Fruit fly (Drosophila melanogaster) Kc167 (cell line): Measurements from ENCODE around the gene CG31673.

Experiments
- Myc ChIP-seq: fragments of >200 bp; optimal IDR thresholded peaks from 2 replicates; lab custom pipeline; 2017; ENCODE audit warnings: missing external identifiers
- Sin3A ChIP-seq: fragments of >200 bp; optimal IDR thresholded peaks from 2 replicates; lab custom pipeline; 2018; ENCODE audit warnings: missing external identifiers
- h ChIP-seq: fragments of >200 bp; optimal IDR thresholded peaks from 3 replicates; lab custom pipeline; 2018; ENCODE audit warnings: missing external identifiers
- insv ChIP-seq: fragments of >200 bp; optimal IDR thresholded peaks from 3 replicates; lab custom pipeline; 2018; ENCODE audit warnings: missing external identifiers
- psq ChIP-seq: fragments of >200 bp; optimal IDR thresholded peaks from 2 replicates; lab custom pipeline; 2017; ENCODE audit warnings: missing external identifiers
- ttk ChIP-seq: sonication (Bioruptor generic); optimal IDR thresholded peaks from 2 replicates; lab custom pipeline; 2017; ENCODE audit warnings: missing external identifiers

CG31673 gene

DNA sequence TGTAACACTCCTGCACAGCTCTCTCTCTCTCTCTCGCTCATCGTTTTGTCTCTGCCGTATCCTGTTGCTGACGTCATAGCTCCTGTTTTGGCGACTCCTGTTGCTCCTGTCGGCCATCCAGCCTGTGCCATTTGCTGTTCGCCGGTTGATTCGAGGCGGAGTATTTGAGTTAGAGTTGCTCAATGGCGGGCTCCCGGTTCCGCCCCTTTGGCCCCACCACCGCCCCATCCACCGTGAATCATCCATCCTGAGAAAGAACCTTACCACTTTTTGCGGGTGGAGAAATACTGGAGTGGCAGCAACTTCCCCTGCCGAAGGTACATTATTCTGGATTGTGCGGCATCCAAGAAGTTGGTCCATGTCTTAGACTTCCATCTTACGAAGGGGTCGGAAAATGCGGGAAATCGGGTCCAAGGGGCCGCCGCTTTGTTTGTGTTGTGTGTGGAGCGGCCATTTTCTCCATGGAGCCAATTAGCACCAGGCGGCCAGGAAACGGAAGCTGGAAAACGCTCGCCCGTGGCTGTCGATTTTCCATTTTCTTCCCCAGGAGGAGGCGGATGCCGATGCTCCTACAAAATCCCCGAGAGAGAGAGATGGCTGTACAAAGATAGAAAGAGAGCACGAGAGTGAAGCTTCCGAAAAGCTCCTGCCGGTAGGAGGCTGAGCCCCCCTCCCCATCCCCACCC is 20.8 kb upstream of the CG31673 start:
- TF ChIP-seq insv (no peak), Myc (lab: Kevin White, UChicago) (no peak), h (lab: Kevin White, UChicago) (no peak), ttk (no peak), Sin3A (lab: Kevin White, UChicago) (no peak), psq (no peak)

DNA sequence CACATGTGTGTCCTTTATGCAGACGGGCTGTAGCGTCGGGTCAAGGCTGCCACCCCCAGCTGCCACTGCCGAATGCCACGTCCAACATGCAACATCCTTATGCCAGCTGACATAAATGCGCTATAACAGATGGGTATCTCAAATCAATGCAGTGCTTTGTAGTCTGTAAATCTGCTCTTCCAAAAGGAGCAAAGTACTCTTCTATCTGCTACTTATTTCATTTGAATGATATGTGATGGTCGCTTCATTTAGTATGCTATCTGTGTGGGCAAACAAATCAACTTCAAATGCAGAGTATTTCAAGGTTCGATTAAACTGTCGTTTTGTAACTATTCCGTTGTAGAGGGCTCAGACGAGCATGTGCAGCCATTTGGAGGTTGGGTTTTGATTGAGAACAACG is 20.2 kb upstream of the CG31673 start:
- no peak for TF ChIP-seq psq
- TF ChIP-seq h (lab: Kevin White, UChicago) = no peak
- TF ChIP-seq Sin3A (lab: Kevin White, UChicago) = no peak
- TF ChIP-seq insv = no peak
- TF ChIP-seq Myc (lab: Kevin White, UChicago) = no peak
- no peak for TF ChIP-seq ttk

- TF ChIP-seq Sin3A (lab: Kevin White, UChicago) = no peak
- no peak for TF ChIP-seq h (lab: Kevin White, UChicago)
- no peak for TF ChIP-seq Myc (lab: Kevin White, UChicago)
- TF ChIP-seq insv = no peak
- TF ChIP-seq psq = no peak
- TF ChIP-seq ttk = no peak
Observed at dm6 chr2L:20811039-20811652, 18.3 kb upstream of the CG31673 start.

dm6 chr2L:20812283-20813189 is 16.9 kb upstream of the CG31673 start:
- no peak for TF ChIP-seq Sin3A (lab: Kevin White, UChicago)
- no peak for TF ChIP-seq psq
- no peak for TF ChIP-seq ttk
- TF ChIP-seq Myc (lab: Kevin White, UChicago) = no peak
- no peak for TF ChIP-seq h (lab: Kevin White, UChicago)
- TF ChIP-seq insv = no peak

- TF ChIP-seq Myc (lab: Kevin White, UChicago) = no peak
- no peak for TF ChIP-seq ttk
- no peak for TF ChIP-seq insv
- TF ChIP-seq psq = no peak
- no peak for TF ChIP-seq h (lab: Kevin White, UChicago)
- TF ChIP-seq Sin3A (lab: Kevin White, UChicago) = no peak
Observed at dm6 chr2L:20816140-20816539, 13.3 kb upstream of the CG31673 start, which contains the start of gene CG33322. Gene CG33322 (minus strand): TSS chr2L:20816240.

DNA sequence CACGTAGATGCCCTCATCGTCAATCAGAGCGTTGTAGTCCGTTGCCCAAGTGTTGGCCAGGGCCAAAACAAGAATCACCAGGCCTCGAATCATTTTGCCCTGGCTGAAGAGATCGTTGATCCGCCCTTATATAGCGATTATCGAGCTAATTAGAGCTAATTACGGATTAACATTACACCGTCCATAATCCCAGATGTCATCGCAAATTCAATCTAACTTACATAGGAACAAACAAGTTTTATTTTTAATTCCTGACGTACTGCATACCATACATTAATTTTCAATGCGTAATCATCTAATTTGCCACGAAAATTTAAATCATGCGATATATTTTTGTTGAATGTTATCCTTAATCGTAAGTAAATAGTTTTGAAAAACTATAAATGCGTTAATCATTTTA is 12.2 kb upstream of the CG31673 start, which contains the start of gene CheB38b:
Gene CheB38b (minus strand): TSS at position 101 of the 400 bp plus-strand sequence.
- TF ChIP-seq ttk (no peak), Sin3A (lab: Kevin White, UChicago) (no peak), psq (no peak), h (lab: Kevin White, UChicago) (no peak), insv (no peak), Myc (lab: Kevin White, UChicago) (no peak)

DNA sequence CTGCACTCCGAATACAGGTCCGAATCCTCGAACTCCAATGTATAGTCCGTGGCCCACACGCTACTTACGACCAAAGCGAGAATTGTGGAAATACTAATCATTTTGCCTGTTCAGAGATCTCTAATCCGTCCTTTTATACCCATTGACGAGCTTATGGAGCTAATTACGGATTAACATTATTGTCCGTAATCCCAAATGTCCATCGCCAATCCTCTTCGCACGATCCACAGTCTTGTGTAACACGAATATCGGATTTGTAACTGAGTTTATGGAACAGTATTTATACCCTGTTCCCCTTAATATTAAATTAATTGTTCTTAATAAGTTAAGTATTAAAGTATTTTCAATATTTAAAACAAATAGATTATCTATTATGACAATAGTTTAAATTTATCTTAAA is 11.0 kb upstream of the CG31673 start, which contains the start of gene CheB38a:
Gene CheB38a (minus strand): TSS at position 101 of the 400 bp plus-strand sequence.
- TF ChIP-seq psq (no peak), ttk (no peak), insv (no peak), Myc (lab: Kevin White, UChicago) (no peak), Sin3A (lab: Kevin White, UChicago) (no peak), h (lab: Kevin White, UChicago) (no peak)

- TF ChIP-seq ttk (no peak), Sin3A (lab: Kevin White, UChicago) (no peak), Myc (lab: Kevin White, UChicago) (no peak), insv (no peak), h (lab: Kevin White, UChicago) (no peak), psq (no peak)
Observed at dm6 chr2L:20820767-20821166, 8.6 kb upstream of the CG31673 start, which contains the start of gene CheB38c. Gene CheB38c (minus strand): TSS chr2L:20820867.

DNA sequence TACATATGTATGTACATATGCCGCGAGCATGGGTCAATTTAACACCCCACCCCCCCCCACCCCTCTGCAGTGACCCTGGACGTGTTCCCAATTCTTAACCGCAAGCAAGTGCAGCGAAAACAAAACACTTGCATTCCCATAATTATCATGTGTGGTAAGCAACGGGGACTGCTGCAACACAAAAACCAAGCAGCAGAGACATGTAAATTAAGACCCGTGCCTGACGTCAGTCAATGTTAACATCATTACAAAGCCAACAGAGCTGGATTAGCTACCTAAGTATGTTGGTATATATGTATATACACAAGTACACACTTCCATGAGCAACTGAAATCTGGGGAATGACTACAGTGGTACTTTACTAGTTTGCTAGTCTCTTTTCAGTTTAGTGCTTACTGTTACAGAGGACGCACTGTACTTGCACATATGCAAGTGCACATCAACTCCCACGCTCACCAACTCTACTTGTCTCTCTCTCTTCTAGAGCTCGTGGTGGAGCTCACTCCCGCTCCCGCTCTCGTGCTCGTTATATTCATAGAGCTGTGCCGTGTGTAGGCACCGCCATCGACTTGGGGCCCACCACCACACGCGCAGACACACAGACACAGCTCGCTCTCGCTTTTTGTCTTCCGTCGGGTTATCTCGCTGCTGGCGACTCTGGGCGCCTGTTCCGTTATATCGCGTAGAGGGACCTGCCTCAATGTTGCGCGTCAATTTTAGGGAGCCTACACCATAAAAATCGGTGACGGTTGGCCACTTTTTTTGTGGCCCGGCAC is 8.0 kb upstream of the CG31673 start:
- TF ChIP-seq ttk (no peak), psq (no peak), Myc (lab: Kevin White, UChicago) (no peak), insv (no peak), Sin3A (lab: Kevin White, UChicago) (no peak), h (lab: Kevin White, UChicago) (no peak)

DNA sequence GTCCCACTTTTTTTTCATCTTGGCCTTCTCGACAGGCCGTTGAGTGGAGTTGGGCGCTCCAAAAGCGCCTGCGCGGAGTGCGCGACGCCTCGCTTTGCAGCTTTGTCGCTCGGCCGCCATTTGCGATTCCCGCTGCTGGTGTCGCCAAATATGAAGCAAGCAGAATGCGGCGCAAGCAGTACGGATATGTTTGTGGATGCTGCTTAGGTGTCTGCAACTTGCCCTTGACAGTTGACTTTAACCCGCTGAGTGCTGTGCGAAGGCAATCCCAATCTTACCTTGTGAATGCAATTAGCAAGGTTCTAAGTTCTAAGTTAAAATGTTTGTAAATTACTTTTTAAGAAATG is 7.4 kb upstream of the CG31673 start:
- TF ChIP-seq psq = no peak
- no peak for TF ChIP-seq h (lab: Kevin White, UChicago)
- no peak for TF ChIP-seq Myc (lab: Kevin White, UChicago)
- TF ChIP-seq insv = no peak
- TF ChIP-seq Sin3A (lab: Kevin White, UChicago) = no peak
- no peak for TF ChIP-seq ttk

DNA sequence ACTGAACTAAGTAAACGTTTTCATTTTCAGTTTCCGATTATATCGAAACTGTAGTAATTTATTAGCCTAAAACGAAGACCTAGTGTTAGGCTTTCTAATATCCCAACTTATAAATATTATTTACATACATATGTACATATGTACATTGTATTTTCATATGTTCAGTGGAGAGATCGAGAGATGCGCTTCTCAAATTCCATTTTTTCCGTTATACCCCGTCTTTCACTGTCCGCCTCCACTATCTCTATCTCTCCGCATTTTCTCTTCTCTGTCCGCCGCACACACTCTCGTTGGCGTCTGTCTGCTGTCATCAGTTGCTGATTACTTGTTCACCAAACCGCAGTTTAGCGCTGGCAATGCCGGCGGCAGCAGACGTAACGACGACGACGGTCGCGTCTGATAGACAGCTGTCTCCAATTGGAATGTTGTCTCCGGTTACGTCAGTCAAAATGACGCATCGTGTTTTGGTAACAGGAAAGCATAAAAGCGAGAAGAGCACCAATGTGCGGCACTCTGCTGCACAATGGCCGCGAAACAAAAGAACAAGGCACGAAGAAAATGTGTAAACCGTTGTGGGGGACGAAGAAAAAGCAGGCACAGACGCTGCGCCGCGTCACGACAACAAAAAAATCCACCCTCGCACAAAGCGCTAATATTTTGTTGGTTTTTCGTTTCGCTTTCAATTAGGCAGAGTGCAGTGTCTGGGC is 6.8 kb upstream of the CG31673 start, which contains the start of gene CG9331:
Gene CG9331 (plus strand): TSS at position 340 of the 707 bp plus-strand sequence.
- TF ChIP-seq insv (no peak), ttk (no peak), psq (no peak), Myc (lab: Kevin White, UChicago) (no peak), h (lab: Kevin White, UChicago) (no peak), Sin3A (lab: Kevin White, UChicago) (no peak)
